Worm (Caenorhabditis elegans): ENCODE data around the gene M163.11.
A peak's percentile ranks its signal among the peaks of the same experiment; 100 is the strongest.

Gene M163.11

ce11 chrX:14500422-14501058 lies 21.4 kb downstream of the M163.11 start (continued):
- TF ChIP-seq ceh-20 (GFP tag; IDR thresholded peaks at IDR 0.05) = 0 out of 2 replicates have a peak, but pooled peaks have one; percentile 9
- TF ChIP-seq lin-38 (GFP tag; IDR thresholded peaks at IDR 0.05) = peak; percentile 34; the same call in 1 of the 2 replicates
- no peak for TF ChIP-seq ces-1 (GFP tag; optimal IDR thresholded peaks at IDR 0.05)
- no peak for TF ChIP-seq skn-1 (tag; optimal IDR thresholded peaks at IDR 0.05)
- no peak for TF ChIP-seq egl-27 (tag; optimal IDR thresholded peaks at IDR 0.05)
- no peak for TF ChIP-seq nhr-41 (GFP tag; IDR thresholded peaks at IDR 0.05)
- no peak for TF ChIP-seq snpc-4 (tag; optimal IDR thresholded peaks at IDR 0.05)
- TF ChIP-seq snpc-1.2 (GFP tag; IDR thresholded peaks at IDR 0.05) = no peak
- no peak for TF ChIP-seq mxl-2 (GFP tag; conservative IDR thresholded peaks at IDR 0.05)
- TF ChIP-seq unc-130 (GFP tag; optimal IDR thresholded peaks at IDR 0.05) = no peak
- TF ChIP-seq ceh-44 (GFP tag; IDR thresholded peaks at IDR 0.05) = no peak
- TF ChIP-seq mes-2 (tag; optimal IDR thresholded peaks at IDR 0.05; ENCODE audit: poor library complexity, severe bottlenecking) = no peak
- peak; percentile 94 for TF ChIP-seq hlh-11 (tag; optimal IDR thresholded peaks at IDR 0.05)
- TF ChIP-seq Y105C5A.15 (GFP tag; IDR thresholded peaks at IDR 0.05) = no peak
- TF ChIP-seq pha-4 (GFP tag; IDR thresholded peaks at IDR 0.05) = peak; percentile 72
- TF ChIP-seq pha-4 (tag; optimal IDR thresholded peaks at IDR 0.05) = no peak
- TF ChIP-seq Y75B8A.6 (GFP tag; IDR thresholded peaks at IDR 0.05) = peak; percentile 51; the same call in 1 of the 2 replicates
- TF ChIP-seq aly-2 (tag; optimal IDR thresholded peaks at IDR 0.05) = no peak

ce11 chrX:14502116-14502587 lies 23.0 kb downstream of the M163.11 start:
- TF ChIP-seq T20F7.1 (GFP tag; optimal IDR thresholded peaks at IDR 0.05) (peak; percentile 80), daf-12 (tag; optimal IDR thresholded peaks at IDR 0.05) (no peak), cey-2 (tag; optimal IDR thresholded peaks at IDR 0.05; ENCODE audit: borderline replicate concordance, insufficient read depth) (peak; percentile 24), hif-1 (tag; optimal IDR thresholded peaks at IDR 0.05) (peak in 1 of 2 experiments; percentile 71), php-3 (GFP tag; IDR thresholded peaks at IDR 0.05) (peak; percentile 97), lin-38 (GFP tag; IDR thresholded peaks at IDR 0.05) (peak; percentile 47; the same call in 1 of the 2 replicates), nhr-48 (tag; optimal IDR thresholded peaks at IDR 0.05) (peak; percentile 92), nhr-102 (tag; optimal IDR thresholded peaks at IDR 0.05) (peak; percentile 94), nhr-6 (tag; optimal IDR thresholded peaks at IDR 0.05) (no peak), zfp-2 (tag; optimal IDR thresholded peaks at IDR 0.05) (no peak), hlh-11 (tag; optimal IDR thresholded peaks at IDR 0.05) (peak; percentile 95), tra-1 (GFP tag; IDR thresholded peaks at IDR 0.05) (peak; percentile 71; the same call in 1 of the 2 replicates), zfp-3 (GFP tag; conservative IDR thresholded peaks at IDR 0.05) (peak; percentile 14; the same call in 1 of the 2 replicates), ZK546.5 (tag; optimal IDR thresholded peaks at IDR 0.05) (no peak), nhr-77 (tag; optimal IDR thresholded peaks at IDR 0.05) (peak; percentile 76), mdt-29 (GFP tag; IDR thresholded peaks at IDR 0.05) (0 out of 2 replicates have a peak, but pooled peaks have one; percentile 63), mes-2 (tag; optimal IDR thresholded peaks at IDR 0.05; ENCODE audit: poor library complexity, severe bottlenecking) (no peak), spr-1 (tag; optimal IDR thresholded peaks at IDR 0.05) (peak; percentile 19), vab-7 (GFP tag; IDR thresholded peaks at IDR 0.05) (no peak), ztf-11 (tag; optimal IDR thresholded peaks at IDR 0.05) (no peak), nhr-41 (GFP tag; IDR thresholded peaks at IDR 0.05) (no peak), gei-8 (GFP tag; optimal IDR thresholded peaks at IDR 0.05) (peak; percentile 77), nhr-28 (tag; optimal IDR thresholded peaks at IDR 0.05) (peak; percentile 92), unc-62 (GFP tag; optimal IDR thresholded peaks at IDR 0.05 in 1 of 2) (peak; percentile 57 to 99), unc-62 (tag; optimal IDR thresholded peaks at IDR 0.05) (no peak), nhr-25 (tag; optimal IDR thresholded peaks at IDR 0.05; ENCODE audit: borderline replicate concordance, insufficient read depth) (peak; percentile 1), ceh-20 (GFP tag; IDR thresholded peaks at IDR 0.05) (peak; percentile 96), fos-1 (tag; optimal IDR thresholded peaks at IDR 0.05) (no peak), lsy-2 (tag; optimal IDR thresholded peaks at IDR 0.05) (peak in 1 of 2 experiments; percentile 49), aha-1 (tag) (peak; percentile 90), ctbp-1 (GFP tag; IDR thresholded peaks at IDR 0.05) (no peak), mdl-1 (tag; optimal IDR thresholded peaks at IDR 0.05) (peak in 1 of 2 experiments; percentile 81), daf-16 (GFP tag; optimal IDR thresholded peaks at IDR 0.05) (peak in 1 of 2 experiments; percentile 54), daf-16 (tag; optimal IDR thresholded peaks at IDR 0.05) (peak; percentile 95), lin-1 (GFP tag; IDR thresholded peaks at IDR 0.05) (peak; percentile 82)

All from whole organism, L4 larva.